Worm (Caenorhabditis elegans): ENCODE data around the gene math-31.
"Not testable (repeated sequence)": the region's sequence is repeated elsewhere in the genome, so short reads cannot be mapped to it uniquely, and the experiment has no call there.

math-31 gene

DNA sequence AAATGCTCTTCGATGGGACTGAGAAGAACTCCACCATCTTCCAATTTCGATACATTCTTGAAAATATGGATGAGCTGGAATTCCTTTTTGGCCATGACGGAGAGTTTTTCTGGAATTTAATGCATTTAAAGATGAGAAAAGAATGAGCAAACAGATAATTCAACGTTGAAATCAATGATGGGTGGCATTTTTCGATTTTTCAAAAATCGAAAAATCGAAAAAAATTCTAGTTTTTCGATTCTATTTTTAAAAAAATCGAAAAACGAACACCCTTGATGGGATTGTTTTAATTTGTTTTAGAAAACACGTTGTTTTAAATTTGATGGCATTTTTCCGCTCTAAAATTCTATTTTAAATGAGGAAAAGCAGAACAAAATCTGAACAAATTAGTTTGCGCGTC, at the start of gene math-31:
Gene math-31, minus strand, starts transcription at position 101 of the 400 bp plus-strand sequence.
- TF ChIP-seq dao-5 (tag; optimal IDR thresholded peaks at IDR 0.05) (no peak), W03F9.2 (tag; optimal IDR thresholded peaks at IDR 0.05) (no peak), him-1 (tag; optimal IDR thresholded peaks at IDR 0.05) (no peak)

DNA sequence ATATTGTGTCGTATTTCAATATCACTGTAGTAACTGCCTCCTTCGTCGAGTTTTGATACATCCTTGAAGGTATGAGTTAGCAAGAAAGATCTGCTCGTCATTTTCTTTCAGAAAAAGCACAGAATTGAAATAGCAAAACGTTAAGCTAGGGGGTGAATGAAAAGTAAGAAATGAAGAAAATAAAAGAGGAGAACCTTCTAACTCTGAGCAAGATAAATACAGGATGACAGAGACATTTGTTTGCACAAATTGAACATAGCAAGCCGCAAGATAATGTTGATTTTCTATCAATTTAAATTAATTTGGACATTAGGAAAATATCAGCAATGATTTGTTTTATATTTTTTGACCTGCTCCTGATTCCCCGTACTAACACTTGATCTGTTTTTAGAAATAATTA, 42.9 kb upstream of the math-31 start, which contains the start of gene math-49:
Gene math-49, minus strand, starts transcription at position 101 of the 400 bp plus-strand sequence.
- not testable (repeated sequence) for TF ChIP-seq W03F9.2, dao-5, him-1 (tag; optimal IDR thresholded peaks at IDR 0.05)

DNA sequence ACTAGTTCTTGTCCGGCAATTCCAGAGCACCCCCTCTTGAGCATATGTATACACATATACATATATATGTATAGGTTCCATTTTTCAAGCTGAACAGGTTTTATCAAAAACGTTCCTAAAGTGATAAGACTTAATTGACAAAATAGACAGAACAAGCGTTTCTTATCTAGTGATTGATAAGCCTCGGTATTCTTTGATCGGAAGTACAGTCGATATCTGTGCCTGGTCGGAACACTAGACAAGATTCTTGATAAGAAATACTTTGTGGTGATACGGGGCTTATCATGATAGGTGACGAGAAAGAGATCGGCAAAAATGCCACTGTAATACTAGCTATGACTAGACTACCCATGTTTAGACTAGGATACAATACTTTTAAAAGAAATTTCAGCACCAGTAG, 36.5 kb upstream of the math-31 start:
- no peak for TF ChIP-seq dao-5 (tag; optimal IDR thresholded peaks at IDR 0.05)
- TF ChIP-seq W03F9.2 (tag; optimal IDR thresholded peaks at IDR 0.05), result no peak
- no peak for TF ChIP-seq him-1 (tag; optimal IDR thresholded peaks at IDR 0.05)

DNA sequence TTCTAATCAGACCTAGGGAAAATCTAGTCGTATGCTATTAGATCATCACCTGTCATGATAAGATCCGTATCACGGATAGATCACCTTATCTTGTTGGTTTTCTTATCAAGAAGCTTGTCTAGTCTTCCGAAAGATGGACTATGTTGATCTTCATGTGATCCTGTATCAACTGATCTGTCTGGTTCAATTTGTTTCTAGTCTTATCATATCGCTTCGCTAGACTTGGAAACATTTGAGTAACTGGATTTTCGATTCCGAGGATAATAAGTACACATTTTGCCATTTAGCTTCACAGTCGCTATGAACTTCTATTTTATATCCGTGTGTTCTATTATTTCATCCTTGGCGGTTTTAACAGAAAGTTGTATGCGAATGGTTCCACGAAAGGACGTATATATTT, 35.8 kb upstream of the math-31 start, which contains the start of gene ZK250.2:
Gene ZK250.2, plus strand, starts transcription at position 301 of the 400 bp plus-strand sequence.
- TF ChIP-seq dao-5, him-1, W03F9.2 (tag; optimal IDR thresholded peaks at IDR 0.05): not testable (repeated sequence)

DNA sequence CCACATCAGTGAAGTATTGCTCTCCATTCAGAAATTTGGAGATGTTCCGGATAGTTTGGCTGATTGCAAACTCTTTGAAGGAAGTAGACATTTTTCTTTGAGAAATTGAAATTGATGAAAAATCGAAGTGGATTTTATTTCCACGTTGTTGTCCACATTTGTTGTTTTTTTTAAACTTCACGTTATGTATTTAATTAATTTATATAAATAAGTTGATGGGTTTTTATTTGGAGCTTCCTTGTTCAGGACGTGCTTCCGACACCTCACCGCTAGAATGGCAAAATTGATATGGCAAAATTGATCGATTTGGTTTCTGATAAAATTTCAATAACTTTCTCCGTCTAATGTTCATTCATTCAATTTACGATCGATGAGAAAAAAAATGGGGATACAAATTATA, 33.8 kb upstream of the math-31 start, which contains the start of gene math-48:
Gene math-48, minus strand, starts transcription at position 101 of the 400 bp plus-strand sequence.
- TF ChIP-seq W03F9.2 (tag; optimal IDR thresholded peaks at IDR 0.05), result no peak
- TF ChIP-seq dao-5 (tag; optimal IDR thresholded peaks at IDR 0.05), result no peak
- TF ChIP-seq him-1 (tag; optimal IDR thresholded peaks at IDR 0.05), result no peak

DNA sequence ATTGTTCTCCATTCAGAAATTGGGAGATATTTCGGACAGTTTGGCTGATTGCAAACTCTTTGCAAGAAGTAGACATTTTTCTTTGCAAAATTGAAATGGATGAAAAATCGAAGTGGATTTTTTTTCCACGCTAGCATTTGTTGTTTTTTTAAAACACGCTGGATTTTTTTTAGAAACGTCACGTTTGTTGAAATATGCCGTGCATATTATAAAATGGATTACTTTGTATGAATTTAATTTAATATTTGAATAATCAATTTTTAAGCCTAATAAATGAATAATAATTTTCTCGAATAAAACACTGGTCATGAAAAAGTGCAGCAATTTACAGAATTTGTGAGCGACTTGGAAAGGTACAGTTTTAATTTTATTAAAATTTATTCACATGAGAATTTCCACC, 32.5 kb upstream of the math-31 start, which contains the start of gene ZK250.14:
Gene ZK250.14, minus strand, starts transcription at position 101 of the 400 bp plus-strand sequence.
- no peak for TF ChIP-seq him-1 (tag; optimal IDR thresholded peaks at IDR 0.05)
- TF ChIP-seq dao-5 (tag; optimal IDR thresholded peaks at IDR 0.05), result no peak
- no peak for TF ChIP-seq W03F9.2 (tag; optimal IDR thresholded peaks at IDR 0.05)

DNA sequence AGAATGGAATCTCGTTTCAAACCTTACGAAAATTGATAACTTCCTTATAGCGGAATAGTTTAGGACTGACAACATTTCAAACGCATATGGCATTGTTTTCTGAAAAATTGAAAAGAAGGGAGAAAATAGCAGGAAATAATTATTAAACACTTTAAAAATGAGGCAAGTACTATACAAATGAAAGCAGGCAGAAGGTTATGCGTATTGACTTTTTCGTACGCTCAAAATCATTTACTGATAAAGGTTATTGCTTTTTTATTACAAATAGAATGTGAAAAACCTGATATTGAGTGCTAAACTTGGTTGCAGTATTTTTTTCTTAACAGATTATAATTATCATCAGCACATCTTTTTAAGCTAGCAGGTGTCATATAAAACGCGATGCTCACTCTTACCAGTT, 27.0 kb upstream of the math-31 start, which contains the start of gene ZK250.13:
Gene ZK250.13, minus strand, starts transcription at position 101 of the 400 bp plus-strand sequence.
- TF ChIP-seq him-1 (tag; optimal IDR thresholded peaks at IDR 0.05) (no peak), dao-5 (tag; optimal IDR thresholded peaks at IDR 0.05) (no peak), W03F9.2 (tag; optimal IDR thresholded peaks at IDR 0.05) (no peak)

DNA sequence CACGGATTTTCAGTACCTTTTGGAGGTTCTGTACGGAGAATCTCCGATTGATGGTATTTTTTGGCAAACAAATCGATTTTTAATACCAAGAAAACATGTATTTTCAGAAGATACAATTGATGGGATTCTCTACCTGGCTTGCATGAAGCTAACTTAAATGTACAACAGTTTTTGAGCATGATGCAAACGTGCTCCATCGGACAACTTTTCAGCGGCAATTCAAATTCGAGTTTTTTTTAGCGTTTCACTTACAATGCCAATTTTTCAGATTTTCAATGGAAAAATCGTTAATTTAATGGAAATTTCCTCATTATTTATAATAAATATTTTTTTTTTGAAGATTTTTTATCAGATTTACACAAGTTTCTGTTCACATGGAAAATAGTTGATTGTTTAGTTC, 15.9 kb upstream of the math-31 start:
- TF ChIP-seq W03F9.2 (tag; optimal IDR thresholded peaks at IDR 0.05), result no peak
- TF ChIP-seq him-1 (tag; optimal IDR thresholded peaks at IDR 0.05), result no peak
- no peak for TF ChIP-seq dao-5 (tag; optimal IDR thresholded peaks at IDR 0.05)

DNA sequence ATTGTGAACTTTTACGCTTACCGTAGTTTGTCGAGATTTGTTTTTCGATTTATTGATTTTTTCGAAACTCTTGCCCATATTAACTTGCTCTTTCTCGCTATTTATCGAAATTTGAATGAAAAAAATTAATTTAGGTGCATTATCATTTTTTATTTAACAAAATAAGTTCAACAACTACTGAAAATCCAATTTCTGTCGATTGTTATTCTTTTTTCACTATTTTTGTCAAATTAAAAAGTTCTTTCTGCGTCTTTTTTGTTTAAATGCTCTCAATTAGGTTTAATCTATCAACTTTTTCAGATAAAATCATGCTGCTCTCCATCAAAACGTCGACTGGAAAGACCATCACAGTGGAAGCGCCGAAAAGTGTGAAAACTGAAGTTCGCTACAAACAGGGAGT, 13.5 kb upstream of the math-31 start, which contains the start of gene F52C6.2:
Gene F52C6.2, plus strand, starts transcription at position 301 of the 400 bp plus-strand sequence.
- TF ChIP-seq him-1 (tag; optimal IDR thresholded peaks at IDR 0.05) (no peak), W03F9.2 (tag; optimal IDR thresholded peaks at IDR 0.05) (no peak), dao-5 (tag; optimal IDR thresholded peaks at IDR 0.05) (no peak)

DNA sequence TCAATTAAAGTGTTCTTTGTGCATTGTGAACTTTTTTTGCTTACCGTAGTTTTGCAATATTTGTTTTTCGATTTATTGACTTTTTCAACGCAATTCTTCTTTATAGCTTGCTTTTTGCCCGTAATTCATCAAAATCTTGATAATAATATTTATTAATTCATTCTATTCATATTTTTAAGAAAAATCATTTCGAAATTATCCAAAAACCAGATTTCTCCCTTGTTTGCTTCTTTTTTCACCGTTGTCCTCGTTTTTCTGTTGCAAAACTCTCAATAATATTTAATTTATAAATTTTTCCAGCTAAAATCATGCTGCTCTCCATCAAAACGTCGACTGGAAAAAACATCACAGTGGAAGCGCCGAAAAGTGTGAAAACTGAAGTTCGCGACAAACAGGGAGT, 11.8 kb upstream of the math-31 start, which contains the start of gene F52C6.3:
Gene F52C6.3, plus strand, starts transcription at position 301 of the 400 bp plus-strand sequence.
- TF ChIP-seq him-1 (tag; optimal IDR thresholded peaks at IDR 0.05) (no peak), W03F9.2 (tag; optimal IDR thresholded peaks at IDR 0.05) (no peak), dao-5 (tag; optimal IDR thresholded peaks at IDR 0.05) (no peak)

DNA sequence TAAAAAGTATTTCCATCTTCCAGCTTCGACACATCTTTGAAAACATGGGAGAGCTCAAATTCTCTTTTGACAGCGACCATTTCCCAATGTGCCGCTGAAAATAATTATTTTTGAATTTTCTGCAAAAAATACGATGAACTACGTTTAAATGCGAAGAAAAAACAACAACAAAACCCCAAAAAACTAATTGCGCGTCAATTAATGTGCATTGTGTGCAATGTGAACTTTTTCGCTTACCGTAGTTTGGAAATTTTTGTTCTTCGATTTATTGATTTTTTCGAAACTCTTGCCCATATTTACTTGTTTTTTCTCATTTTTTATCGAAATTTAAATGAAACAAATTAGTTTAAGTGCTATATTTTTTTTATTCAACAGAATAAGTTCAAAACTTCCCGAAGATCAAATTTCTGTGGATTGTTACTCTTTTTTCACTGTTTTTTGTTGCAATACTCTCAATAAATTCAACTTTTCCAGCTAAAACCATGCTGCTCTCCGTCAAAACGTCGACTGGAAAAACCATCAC, 10.1 kb upstream of the math-31 start, which contains the start of the genes bath-2 and F52C6.4:
Gene bath-2, minus strand, starts transcription at position 101 of the 523 bp plus-strand sequence.
Gene F52C6.4, plus strand, starts transcription at position 473 of the 523 bp plus-strand sequence.
- no peak for TF ChIP-seq W03F9.2 (tag; optimal IDR thresholded peaks at IDR 0.05)
- no peak for TF ChIP-seq him-1 (tag; optimal IDR thresholded peaks at IDR 0.05)
- no peak for TF ChIP-seq dao-5 (tag; optimal IDR thresholded peaks at IDR 0.05)

DNA sequence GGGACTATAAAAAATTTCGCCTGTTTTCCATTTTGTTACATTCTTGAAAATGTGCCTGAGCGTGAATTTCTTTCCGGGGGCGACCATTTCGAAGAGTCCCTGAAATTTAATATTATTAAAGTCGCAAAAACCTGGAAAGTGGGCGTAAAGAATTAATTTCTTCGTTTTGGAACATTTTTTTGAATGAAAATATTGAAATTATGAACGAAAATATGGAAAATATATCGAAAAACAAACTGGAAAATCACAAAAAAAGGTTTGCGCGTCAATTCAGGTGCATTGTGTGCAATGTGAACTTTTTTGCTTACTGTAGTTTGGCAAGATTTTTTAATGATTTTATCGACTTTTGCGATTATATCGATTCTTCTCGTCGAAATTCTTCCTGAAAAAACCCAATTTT, 8.4 kb upstream of the math-31 start, which contains the start of gene bath-7:
Gene bath-7, minus strand, starts transcription at position 101 of the 400 bp plus-strand sequence.
- TF ChIP-seq him-1 (tag; optimal IDR thresholded peaks at IDR 0.05) (no peak), W03F9.2 (tag; optimal IDR thresholded peaks at IDR 0.05) (no peak), dao-5 (tag; optimal IDR thresholded peaks at IDR 0.05) (no peak)

DNA sequence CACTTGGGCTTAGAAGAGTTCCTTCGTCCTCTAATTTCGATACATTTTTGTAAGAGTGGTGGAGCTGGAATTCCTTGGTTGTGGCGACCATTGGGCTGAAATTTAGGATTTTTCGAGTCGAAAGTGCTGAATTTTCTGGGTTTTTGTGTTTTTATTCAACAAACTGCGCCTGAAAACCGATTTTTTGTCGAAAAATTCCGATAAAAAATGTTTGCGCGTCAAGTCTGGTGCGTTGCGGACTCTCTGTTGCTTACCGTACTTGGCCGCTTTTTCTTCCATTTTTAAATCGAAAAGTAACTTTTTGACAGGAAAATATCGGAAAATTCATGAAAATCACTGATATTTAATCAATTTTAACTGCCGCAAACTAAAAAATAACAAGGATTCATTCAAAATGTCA, 5.2 kb upstream of the math-31 start, which contains the start of gene bath-4:
Gene bath-4, minus strand, starts transcription at position 101 of the 400 bp plus-strand sequence.
- TF ChIP-seq dao-5 (tag; optimal IDR thresholded peaks at IDR 0.05) (no peak), W03F9.2 (tag; optimal IDR thresholded peaks at IDR 0.05) (no peak), him-1 (tag; optimal IDR thresholded peaks at IDR 0.05) (no peak)

DNA sequence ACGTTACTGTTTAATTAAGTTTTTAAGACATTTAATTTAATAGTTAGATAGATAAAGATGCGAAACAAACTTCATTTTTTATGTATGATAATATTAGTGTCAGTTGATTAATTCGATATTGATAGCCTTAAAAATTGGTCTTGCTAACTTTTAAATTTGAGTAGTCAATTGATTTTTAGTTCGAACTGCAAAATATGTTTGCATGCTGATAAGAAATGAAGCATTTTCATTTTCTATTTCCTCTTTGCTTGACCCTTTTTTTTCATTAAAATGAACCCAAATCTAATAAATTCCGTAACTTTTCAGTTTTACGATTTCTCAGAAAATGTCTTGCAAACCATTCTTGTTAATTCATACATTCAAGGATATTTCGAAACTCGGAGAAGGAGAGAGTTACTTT, 7.5 kb downstream of the math-31 start, which contains the start of gene math-22:
Gene math-22, plus strand, starts transcription at position 301 of the 400 bp plus-strand sequence.
- TF ChIP-seq him-1 (tag; optimal IDR thresholded peaks at IDR 0.05) (no peak), dao-5 (tag; optimal IDR thresholded peaks at IDR 0.05) (no peak), W03F9.2 (tag; optimal IDR thresholded peaks at IDR 0.05) (no peak)
